Fruit fly (Drosophila melanogaster): ENCODE measurements around the gene sloth2.
A peak's percentile ranks its signal among the peaks of the same experiment; 100 is the strongest.

sloth2 gene

dm6 chrX:6985182-6985851 lies 25.8 kb upstream of the sloth2 start (continued):
- TF ChIP-seq pfk (GFP tag; optimal IDR thresholded peaks at IDR 0.05) = peak; percentile 83
- TF ChIP-seq jing (GFP tag; optimal IDR thresholded peaks at IDR 0.05) = peak; percentile 44
- TF ChIP-seq CG10431 (GFP tag; optimal IDR thresholded peaks at IDR 0.05) = peak; percentile 74
- TF ChIP-seq CG2875 (GFP tag; optimal IDR thresholded peaks at IDR 0.05) = peak; percentile 69
- TF ChIP-seq NC2β (GFP tag; optimal IDR thresholded peaks at IDR 0.05) = peak; percentile 88
- TF ChIP-seq C15 (GFP tag; IDR thresholded peaks at IDR 0.05) = no peak
- peak; percentile 54; the same call in 2 of the 3 replicates for TF ChIP-seq HLH4C (GFP tag; IDR thresholded peaks at IDR 0.05; ENCODE audit: partially characterized antibody)
- TF ChIP-seq p53 (GFP tag; optimal IDR thresholded peaks at IDR 0.05) = no peak
- TF ChIP-seq CG6689 (GFP tag; IDR thresholded peaks at IDR 0.05) = peak; percentile 77
- TF ChIP-seq CG7357 (GFP tag; IDR thresholded peaks at IDR 0.05) = peak; percentile 54; the same call in 1 of the 3 replicates
- no peak for TF ChIP-seq BtbVII (GFP tag; optimal IDR thresholded peaks at IDR 0.05)
- peak; percentile 83 for TF ChIP-seq corto (GFP tag; optimal IDR thresholded peaks at IDR 0.05)
- TF ChIP-seq Tbp (GFP tag; optimal IDR thresholded peaks at IDR 0.05) = no peak
- TF ChIP-seq ranshi (GFP tag; IDR thresholded peaks at IDR 0.05) = peak; percentile 69; the same call in 1 of the 2 replicates
- TF ChIP-seq CG17568 (GFP tag; optimal IDR thresholded peaks at IDR 0.05) = peak; percentile 67
- peak; percentile 80 for TF ChIP-seq bab2 (GFP tag; optimal IDR thresholded peaks at IDR 0.05)

- no peak for TF ChIP-seq CG8290 (GFP tag; optimal IDR thresholded peaks at IDR 0.05)
- TF ChIP-seq CG8290 (tag; optimal IDR thresholded peaks at IDR 0.05) = peak in 1 of 2 experiments; percentile 18
- TF ChIP-seq pfk (GFP tag; optimal IDR thresholded peaks at IDR 0.05) = peak; percentile 98
- TF ChIP-seq CG12155 (GFP tag; optimal IDR thresholded peaks at IDR 0.05) = peak; percentile 30
- TF ChIP-seq sens (GFP tag) = peak; percentile 74
- peak; percentile 31 for TF ChIP-seq nerfin-1 (tag; optimal IDR thresholded peaks at IDR 0.05)
- peak; percentile 21 for TF ChIP-seq sqz (GFP tag; optimal IDR thresholded peaks at IDR 0.05)
- peak in 1 of 2 experiments; percentile 57 for TF ChIP-seq tll (GFP tag; optimal IDR thresholded peaks at IDR 0.05)
- TF ChIP-seq Pdp1 (GFP tag; optimal IDR thresholded peaks at IDR 0.05) = peak in 1 of 2 experiments; percentile 72
- no peak for TF ChIP-seq Stat92E (GFP tag; optimal IDR thresholded peaks at IDR 0.05)
- no peak for TF ChIP-seq CG7928 (GFP tag; optimal IDR thresholded peaks at IDR 0.05)
- peak; percentile 17 for TF ChIP-seq HmgD (GFP tag; optimal IDR thresholded peaks at IDR 0.05)
- 0 out of 3 replicates have a peak, but pooled peaks have one; percentile 7 for TF ChIP-seq CG34422 (GFP tag; IDR thresholded peaks at IDR 0.05)
- TF ChIP-seq Jarid2 (GFP tag; optimal IDR thresholded peaks at IDR 0.05) = peak; percentile 39
- TF ChIP-seq CG17802 (tag; optimal IDR thresholded peaks at IDR 0.05) = no peak
- peak; percentile 14 for TF ChIP-seq ERR (GFP tag; optimal IDR thresholded peaks at IDR 0.05)
- TF ChIP-seq Hr51 (GFP tag; optimal IDR thresholded peaks at IDR 0.05) = no peak
- no peak for TF ChIP-seq slbo (GFP tag; IDR thresholded peaks at IDR 0.05)
- TF ChIP-seq Med (GFP tag) = peak; percentile 60
- 0 out of 2 replicates have a peak, but pooled peaks have one; percentile 27 for TF ChIP-seq ara (GFP tag; IDR thresholded peaks at IDR 0.05)
- 0 out of 4 replicates have a peak, but pooled peaks have one; percentile 21 for TF ChIP-seq chinmo (GFP tag; IDR thresholded peaks at IDR 0.05; ENCODE audit: partially characterized antibody)
- peak; percentile 55 for TF ChIP-seq CG13894 (tag; optimal IDR thresholded peaks at IDR 0.05)
- no peak for TF ChIP-seq sc (optimal IDR thresholded peaks at IDR 0.05)
- TF ChIP-seq sc (GFP tag; optimal IDR thresholded peaks at IDR 0.05) = no peak
- no peak for TF ChIP-seq CG16863 (GFP tag; optimal IDR thresholded peaks at IDR 0.05)
- peak; percentile 60 to 70 for TF ChIP-seq Trl (optimal IDR thresholded peaks at IDR 0.05)
- no peak for TF ChIP-seq Trl (GFP tag; optimal IDR thresholded peaks at IDR 0.05)
- peak; percentile 30 for TF ChIP-seq CG9437 (GFP tag; optimal IDR thresholded peaks at IDR 0.05)
- TF ChIP-seq Xbp1 (GFP tag; optimal IDR thresholded peaks at IDR 0.05) = no peak
- TF ChIP-seq CG32532 (GFP tag; IDR thresholded peaks at IDR 0.05) = peak; percentile 15; the same call in 1 of the 2 replicates
- TF ChIP-seq chm (GFP tag; IDR thresholded peaks at IDR 0.05) = peak; percentile 19; the same call in 1 of the 2 replicates
- 0 out of 3 replicates have a peak, but pooled peaks have one; percentile 34 for TF ChIP-seq row (GFP tag; IDR thresholded peaks at IDR 0.05)
These were observed 25.0 kb upstream of the sloth2 start, which contains the start of gene bou for dm6 chrX:6985980-6986827. bou (plus strand) TSS chrX:6986486.
